Worm (Caenorhabditis elegans) whole organism, young adult: Measurements from ENCODE around the gene K11H3.2.

Experiments
- B0019.2 ChIP-seq: fragments of 200-800 bp; sonication (Bioruptor generic); conservative IDR thresholded peaks from 2 replicates; pipeline ENCODE4 v1.3.6; 2022; ENCODE audit warnings: missing genetic modification reagents, missing genetic modification characterization, missing compliant biosample characterization
- C06A6.2 ChIP-seq: fragments of 200-800 bp; sonication (Bioruptor generic); conservative IDR thresholded peaks from 2 replicates; pipeline ENCODE4 v1.3.6; 2022; ENCODE audit warnings: missing genetic modification characterization, missing compliant biosample characterization
- D2030.7 ChIP-seq: fragments of 200-800 bp; sonication (Bioruptor generic); IDR thresholded peaks from 2 replicates; pipeline ENCODE4 v1.3.6; 2022; ENCODE audit warnings: missing genetic modification reagents, missing genetic modification characterization, missing compliant biosample characterization
- F10E7.11 ChIP-seq: sonication (generic microtip); optimal IDR thresholded peaks from 2 replicates; lab custom pipeline; 2017; ENCODE audit warnings: mild to moderate bottlenecking, missing genetic modification characterization, moderate library complexity, missing compliant biosample characterization
- F23B12.7 ChIP-seq: sonication (generic microtip); optimal IDR thresholded peaks from 2 replicates; lab custom pipeline; 2017; ENCODE audit warnings: missing genetic modification characterization, mild to moderate bottlenecking, missing compliant biosample characterization, antibody characterized with exemption, moderate library complexity; ENCODE audit not compliant: insufficient read depth
- F33H1.4 ChIP-seq: fragments of 200-800 bp; sonication (Bioruptor generic); IDR thresholded peaks from 2 replicates; pipeline ENCODE4 v1.3.6; 2022; ENCODE audit warnings: missing genetic modification reagents, missing genetic modification characterization, missing compliant biosample characterization
- F39B2.1 ChIP-seq: fragments of 200-800 bp; sonication (Bioruptor generic); IDR thresholded peaks from 2 replicates; pipeline ENCODE4 v1.3.6; 2022; ENCODE audit warnings: missing genetic modification reagents, missing genetic modification characterization, missing compliant biosample characterization
- F49E8.2 ChIP-seq: sonication (generic microtip); optimal IDR thresholded peaks from 3 replicates; lab custom pipeline; 2017; ENCODE audit warnings: missing genetic modification characterization, mild to moderate bottlenecking, missing compliant biosample characterization, antibody characterized with exemption, moderate library complexity; ENCODE audit not compliant: insufficient read depth
- F52B5.7 ChIP-seq: sonication (generic microtip); optimal IDR thresholded peaks from 2 replicates; lab custom pipeline; 2016; ENCODE audit warnings: mild to moderate bottlenecking, missing genetic modification characterization, missing compliant biosample characterization
- F57A8.1 ChIP-seq: fragments of 200-800 bp; sonication (Bioruptor generic); optimal IDR thresholded peaks from 2 replicates; lab custom pipeline; 2018; ENCODE audit warnings: mild to moderate bottlenecking, missing genetic modification characterization, moderate library complexity, missing compliant biosample characterization
- Y53F4B.3 ChIP-seq: fragments of 200-800 bp; sonication (Bioruptor generic); IDR thresholded peaks from 2 replicates; pipeline ENCODE4 v1.3.6; 2022; ENCODE audit warnings: missing genetic modification reagents, missing genetic modification characterization, missing compliant biosample characterization
- Y53G8AR.9 ChIP-seq: fragments of 200-800 bp; sonication (Bioruptor generic); conservative IDR thresholded peaks from 2 replicates; pipeline ENCODE4 v1.3.6; 2022; ENCODE audit warnings: missing genetic modification reagents, missing genetic modification characterization, missing compliant biosample characterization
- Y67H2A.10 ChIP-seq: fragments of 200-800 bp; sonication (Bioruptor generic); conservative IDR thresholded peaks from 2 replicates; pipeline ENCODE4 v1.3.6; 2022; ENCODE audit warnings: missing genetic modification reagents, missing genetic modification characterization, missing compliant biosample characterization
- Y95B8A.8 ChIP-seq: fragments of 200-800 bp; sonication (Bioruptor generic); IDR thresholded peaks from 2 replicates; pipeline ENCODE4 v1.3.6; 2022; ENCODE audit warnings: missing genetic modification reagents, missing genetic modification characterization, missing compliant biosample characterization
- aptf-2 ChIP-seq: fragments of 200-800 bp; sonication (Bioruptor generic); conservative IDR thresholded peaks from 2 replicates; pipeline ENCODE4 v1.3.6; 2022; ENCODE audit warnings: missing genetic modification reagents, missing genetic modification characterization, missing compliant biosample characterization
- attf-3 ChIP-seq: fragments of 200-800 bp; sonication (Bioruptor generic); conservative IDR thresholded peaks from 2 replicates; pipeline ENCODE4 v1.3.6; 2022; ENCODE audit warnings: missing genetic modification reagents, missing genetic modification characterization, missing compliant biosample characterization
- attf-5 ChIP-seq: fragments of 200-800 bp; sonication (Bioruptor generic); optimal IDR thresholded peaks from 2 replicates; lab custom pipeline; 2018; ENCODE audit warnings: mild to moderate bottlenecking, missing genetic modification characterization, missing compliant biosample characterization
- attf-6 ChIP-seq: fragments of 200-800 bp; sonication (Bioruptor generic); IDR thresholded peaks from 2 replicates; pipeline ENCODE4 v1.3.6; 2022; ENCODE audit warnings: missing genetic modification reagents, missing genetic modification characterization, missing compliant biosample characterization
- bed-1 ChIP-seq: fragments of 200-800 bp; sonication (Bioruptor generic); IDR thresholded peaks from 2 replicates; pipeline ENCODE4 v1.3.6; 2022; ENCODE audit warnings: missing genetic modification reagents, missing genetic modification characterization, missing compliant biosample characterization
- ceh-58 ChIP-seq: fragments of 200-800 bp; sonication (Bioruptor generic); IDR thresholded peaks from 2 replicates; pipeline ENCODE4 v1.3.6; 2022; ENCODE audit warnings: missing genetic modification characterization, missing compliant biosample characterization
- ceh-91 ChIP-seq: fragments of 200-800 bp; sonication (Bioruptor generic); IDR thresholded peaks from 2 replicates; pipeline ENCODE4 v1.3.6; 2022; ENCODE audit warnings: missing genetic modification reagents, missing genetic modification characterization, missing compliant biosample characterization
- dpff-1 ChIP-seq: sonication (generic microtip); optimal IDR thresholded peaks from 2 replicates; lab custom pipeline; 2017; ENCODE audit warnings: mild to moderate bottlenecking, missing genetic modification characterization, missing compliant biosample characterization
- efl-1 ChIP-seq: fragments of 150-350 bp; optimal IDR thresholded peaks from 2 replicates; lab custom pipeline; 2014; ENCODE audit warnings: missing biosample characterization, missing genetic modification reagents, missing genetic modification characterization
- ets-4 ChIP-seq: fragments of 200-800 bp; sonication (Bioruptor generic); optimal IDR thresholded peaks from 2 replicates; lab custom pipeline; 2018; ENCODE audit warnings: mild to moderate bottlenecking, missing genetic modification characterization, missing compliant biosample characterization
- fkh-3 ChIP-seq: sonication (generic microtip); optimal IDR thresholded peaks from 2 replicates; lab custom pipeline; 2016; ENCODE audit warnings: mild to moderate bottlenecking, missing genetic modification characterization, missing compliant biosample characterization
- gei-17 ChIP-seq: fragments of 200-800 bp; sonication (Bioruptor generic); optimal IDR thresholded peaks from 2 replicates; lab custom pipeline; 2018; ENCODE audit warnings: mild to moderate bottlenecking, missing genetic modification characterization, missing compliant biosample characterization
- him-1 ChIP-seq: sonication (generic microtip); optimal IDR thresholded peaks from 2 replicates; lab custom pipeline; 2016; ENCODE audit warnings: missing genotype, missing genetic modification reagents, missing genetic modification characterization, missing compliant biosample characterization
- hlh-12 ChIP-seq: sonication (generic microtip); optimal IDR thresholded peaks from 2 replicates; lab custom pipeline; 2016; ENCODE audit warnings: missing genetic modification characterization, missing compliant biosample characterization
- hlh-26 ChIP-seq: fragments of 200-800 bp; sonication (Bioruptor generic); conservative IDR thresholded peaks from 2 replicates; pipeline ENCODE4 v1.3.6; 2022; ENCODE audit warnings: missing genetic modification reagents, missing genetic modification characterization, missing compliant biosample characterization
- hsf-1 ChIP-seq: fragments of 200-800 bp; sonication (Bioruptor generic); IDR thresholded peaks from 2 replicates; pipeline ENCODE4 v1.3.6; 2022; ENCODE audit warnings: missing genetic modification reagents, missing genetic modification characterization, missing compliant biosample characterization
- lag-1 ChIP-seq: fragments of 200-800 bp; sonication (Bioruptor generic); IDR thresholded peaks from 2 replicates; pipeline ENCODE4 v1.3.6; 2022; ENCODE audit warnings: missing genetic modification reagents, missing genetic modification characterization, missing compliant biosample characterization
- lin-35 ChIP-seq, 3 experiments: fragments of 150-350 bp in 2 of 3; sonication (generic microtip) in 1 of 3; optimal IDR thresholded peaks; 2 replicates each; lab custom pipeline; 2014 to 2018; ENCODE audit warnings: missing biosample characterization in 3 of 3, missing genetic modification characterization in 3 of 3, missing genetic modification reagents in 3 of 3
- lsy-27 ChIP-seq: sonication (generic microtip); optimal IDR thresholded peaks from 2 replicates; lab custom pipeline; 2017; ENCODE audit warnings: missing genetic modification characterization, mild to moderate bottlenecking, missing compliant biosample characterization, antibody characterized with exemption, missing genotype, borderline replicate concordance; ENCODE audit not compliant: insufficient read depth
- madf-10 ChIP-seq: sonication (generic microtip); optimal IDR thresholded peaks from 2 replicates; lab custom pipeline; 2016; ENCODE audit warnings: mild to moderate bottlenecking, missing genetic modification characterization, missing compliant biosample characterization
- madf-6 ChIP-seq: fragments of 200-800 bp; sonication (Bioruptor generic); IDR thresholded peaks from 2 replicates; pipeline ENCODE4 v1.3.6; 2022; ENCODE audit warnings: missing genetic modification reagents, missing genetic modification characterization, missing compliant biosample characterization
- madf-8 ChIP-seq: fragments of 200-800 bp; sonication (Bioruptor generic); conservative IDR thresholded peaks from 2 replicates; pipeline ENCODE4 v1.3.6; 2022; ENCODE audit warnings: missing genetic modification reagents, missing genetic modification characterization, missing compliant biosample characterization
- nfya-2 ChIP-seq: fragments of 200-800 bp; sonication (Bioruptor generic); IDR thresholded peaks from 2 replicates; pipeline ENCODE4 v1.3.6; 2022; ENCODE audit warnings: missing genetic modification reagents, missing genetic modification characterization, missing compliant biosample characterization
- nhr-179 ChIP-seq: sonication (generic microtip); optimal IDR thresholded peaks from 2 replicates; lab custom pipeline; 2016; ENCODE audit warnings: mild to moderate bottlenecking, missing genetic modification characterization, missing compliant biosample characterization
- nhr-90 ChIP-seq: sonication (generic microtip); optimal IDR thresholded peaks from 2 replicates; lab custom pipeline; 2016; ENCODE audit warnings: missing genotype, mild to moderate bottlenecking, missing genetic modification characterization, missing compliant biosample characterization
- rcor-1 ChIP-seq: fragments of 200-800 bp; sonication (Bioruptor generic); IDR thresholded peaks from 2 replicates; pipeline ENCODE4 v1.3.6; 2022; ENCODE audit warnings: missing genetic modification reagents, missing genetic modification characterization, missing compliant biosample characterization
- rec-8 ChIP-seq, 2 experiments: sonication (generic microtip); optimal IDR thresholded peaks; 2 replicates each; lab custom pipeline; 2016; ENCODE audit warnings: mild to moderate bottlenecking in 2 of 2, missing genetic modification characterization in 2 of 2, missing genetic modification reagents in 2 of 2, missing genotype in 2 of 2, missing biosample characterization in 1 of 2, missing compliant biosample characterization in 1 of 2, moderate library complexity in 1 of 2
- rpc-1 ChIP-seq, 2 experiments: fragments of 150-350 bp in 1 of 2; sonication (generic microtip) in 1 of 2; optimal IDR thresholded peaks; 2 replicates each; lab custom pipeline; 2014 to 2018; ENCODE audit warnings: missing biosample characterization in 1 of 2, missing genetic modification characterization in 1 of 2, missing genetic modification reagents in 1 of 2, missing genotype in 1 of 2
- snpc-1.1 ChIP-seq: sonication (generic microtip); optimal IDR thresholded peaks from 2 replicates; lab custom pipeline; 2017; ENCODE audit warnings: missing genetic modification characterization, mild to moderate bottlenecking, missing compliant biosample characterization, antibody characterized with exemption, moderate library complexity, missing genotype, missing genetic modification reagents; ENCODE audit not compliant: insufficient read depth
- snpc-4 ChIP-seq, 5 experiments: fragments of 150-350 bp in 1 of 5; sonication (generic microtip) in 4 of 5; optimal IDR thresholded peaks; 2 replicates each; lab custom pipeline; 2014 to 2018; ENCODE audit warnings: missing genetic modification characterization in 5 of 5, missing biosample characterization in 3 of 5, antibody characterized with exemption in 2 of 5, mild to moderate bottlenecking in 2 of 5, missing compliant biosample characterization in 2 of 5, missing genotype in 2 of 5, moderate library complexity in 2 of 5, missing genetic modification reagents in 1 of 5
- zim-3 ChIP-seq: sonication (generic microtip); optimal IDR thresholded peaks from 2 replicates; lab custom pipeline; 2017; ENCODE audit warnings: mild to moderate bottlenecking, missing genetic modification characterization, moderate library complexity, missing compliant biosample characterization
- ztf-18 ChIP-seq: sonication (generic microtip); optimal IDR thresholded peaks from 2 replicates; lab custom pipeline; 2016; ENCODE audit warnings: missing genotype, mild to moderate bottlenecking, missing genetic modification characterization, missing compliant biosample characterization
- ztf-25 ChIP-seq: fragments of 200-800 bp; sonication (Bioruptor generic); IDR thresholded peaks from 2 replicates; pipeline ENCODE4 v1.3.6; 2022; ENCODE audit warnings: missing genetic modification reagents, missing genetic modification characterization, missing compliant biosample characterization

Gene K11H3.2

ce11 chrIII:9826005-9826404 lies 20.2 kb upstream of the K11H3.2 start (continued):
- TF ChIP-seq F10E7.11 (tag; lab: Kevin White, UChicago) (no peak), nfya-2 (GFP tag; lab: Robert Waterston, UW) (no peak), attf-5 (GFP tag; lab: Kevin White, UChicago) (peak; percentile 73), ztf-25 (GFP tag; lab: Robert Waterston, UW) (no peak), efl-1 (GFP tag; lab: Kevin White, UChicago) (no peak), C06A6.2 (GFP tag; lab: Robert Waterston, UW) (no peak), F57A8.1 (GFP tag; lab: Kevin White, UChicago) (no peak), hlh-12 (tag; lab: Kevin White, UChicago) (no peak), ztf-18 (no peak), rpc-1 (optimal IDR thresholded peaks at IDR 0.05; lab: Kevin White, UChicago) (no peak), rpc-1 (tag; optimal IDR thresholded peaks at IDR 0.05; lab: Kevin White, UChicago) (no peak), nhr-179 (tag; lab: Kevin White, UChicago) (no peak), lag-1 (GFP tag; lab: Robert Waterston, UW) (no peak), lsy-27 (tag; lab: Kevin White, UChicago) (no peak), Y67H2A.10 (no peak), F49E8.2 (tag; lab: Kevin White, UChicago) (no peak), rcor-1 (GFP tag; lab: Robert Waterston, UW) (no peak), madf-10 (tag; lab: Kevin White, UChicago) (no peak), nhr-90 (tag; lab: Kevin White, UChicago) (no peak), him-1 (tag; lab: Kevin White, UChicago) (no peak), F52B5.7 (tag; lab: Kevin White, UChicago) (no peak), zim-3 (tag; lab: Kevin White, UChicago) (no peak), attf-3 (GFP tag; lab: Robert Waterston, UW) (no peak), B0019.2 (no peak), hlh-26 (GFP tag; lab: Robert Waterston, UW) (no peak), aptf-2 (GFP tag; lab: Robert Waterston, UW) (no peak), snpc-1.1 (tag; lab: Kevin White, UChicago) (no peak), madf-6 (GFP tag; lab: Robert Waterston, UW) (0 out of 2 replicates have a peak, but pooled peaks have one; percentile 8), hsf-1 (GFP tag; lab: Robert Waterston, UW) (no peak), ets-4 (GFP tag; lab: Kevin White, UChicago) (no peak), bed-1 (GFP tag; lab: Robert Waterston, UW) (no peak), D2030.7 (no peak), gei-17 (no peak), madf-8 (no peak), lin-35 (GFP tag; optimal IDR thresholded peaks at IDR 0.05; lab: Kevin White, UChicago) (peak in 1 of 3 experiments; percentile 44), F33H1.4 (GFP tag; lab: Robert Waterston, UW) (no peak), snpc-4 (GFP tag; optimal IDR thresholded peaks at IDR 0.05; lab: Kevin White, UChicago) (peak; percentile 11), snpc-4 (tag; optimal IDR thresholded peaks at IDR 0.05; lab: Kevin White, UChicago) (peak in 1 of 4 experiments; percentile 41), dpff-1 (tag; lab: Kevin White, UChicago) (no peak), F23B12.7 (tag; lab: Kevin White, UChicago) (no peak), F39B2.1 (GFP tag; lab: Robert Waterston, UW) (no peak), ceh-58 (GFP tag; lab: Robert Waterston, UW) (no peak), ceh-91 (GFP tag; lab: Robert Waterston, UW) (no peak), attf-6 (GFP tag; lab: Robert Waterston, UW) (no peak), Y95B8A.8 (GFP tag; lab: Robert Waterston, UW) (no peak), rec-8 (tag; optimal IDR thresholded peaks at IDR 0.05; lab: Kevin White, UChicago) (no peak), Y53F4B.3 (GFP tag; lab: Robert Waterston, UW) (no peak), Y53G8AR.9 (GFP tag; lab: Robert Waterston, UW) (peak; percentile 66), fkh-3 (tag; lab: Kevin White, UChicago) (no peak)
